Fruit fly (Drosophila melanogaster) whole organism, embryonic: ENCODE data around the gene cold.
A peak's percentile ranks its signal among the peaks of the same experiment; 100 is the strongest.

Source experiments
- CG10209 ChIP-seq: fragments of 200-800 bp; sonication (Bioruptor generic); optimal IDR thresholded peaks from 3 replicates; lab custom pipeline; 2017; ENCODE audit warnings: missing biosample characterization, mild to moderate bottlenecking, missing genetic modification characterization, missing genetic modification reagents
- CG10366 ChIP-seq: fragments of 200-800 bp; sonication (Bioruptor generic); IDR thresholded peaks from 2 replicates; pipeline ENCODE4 v1.3.6; 2022; ENCODE audit warnings: missing biosample characterization, missing genetic modification characterization
- CG11456 ChIP-seq: fragments of 200-800 bp; sonication (Bioruptor generic); IDR thresholded peaks from 3 replicates; pipeline ENCODE4 v1.3.6; 2022; ENCODE audit warnings: missing biosample characterization, missing genetic modification characterization
- CG11696 ChIP-seq: fragments of 200-800 bp; sonication (Bioruptor generic); IDR thresholded peaks from 2 replicates; pipeline ENCODE4 v1.3.6; 2022; ENCODE audit warnings: missing biosample characterization, missing genetic modification characterization
- CG13123 ChIP-seq: fragments of 200-800 bp; sonication (Bioruptor generic); optimal IDR thresholded peaks from 2 replicates; lab custom pipeline; 2016; ENCODE audit warnings: missing biosample characterization, missing genetic modification characterization
- CG14965 ChIP-seq: fragments of 200-800 bp; sonication (Bioruptor generic); optimal IDR thresholded peaks from 2 replicates; lab custom pipeline; 2016; ENCODE audit warnings: missing biosample characterization, missing genetic modification characterization, borderline replicate concordance
- CG1602 ChIP-seq: fragments of 200-800 bp; sonication (Bioruptor generic); optimal IDR thresholded peaks from 3 replicates; lab custom pipeline; 2016; ENCODE audit warnings: missing biosample characterization, missing genetic modification characterization
- CG16863 ChIP-seq: fragments of 200-800 bp; sonication (Bioruptor generic); optimal IDR thresholded peaks from 3 replicates; lab custom pipeline; 2016; ENCODE audit warnings: missing biosample characterization, missing genetic modification characterization
- CG18262 ChIP-seq: fragments of 200-800 bp; optimal IDR thresholded peaks from 3 replicates; lab custom pipeline; 2019; ENCODE audit warnings: missing biosample characterization, mild to moderate bottlenecking, missing genetic modification characterization, moderate library complexity
- CG2712 ChIP-seq: fragments of 200-800 bp; optimal IDR thresholded peaks from 3 replicates; lab custom pipeline; 2019; ENCODE audit warnings: missing biosample characterization, mild to moderate bottlenecking, missing genetic modification characterization, moderate library complexity
- CG2875 ChIP-seq: fragments of 200-800 bp; sonication (Bioruptor generic); optimal IDR thresholded peaks from 2 replicates; lab custom pipeline; 2017; ENCODE audit warnings: missing biosample characterization, mild to moderate bottlenecking, missing genetic modification characterization, missing genetic modification reagents
- CG3847 ChIP-seq: fragments of 200-800 bp; sonication (Bioruptor generic); IDR thresholded peaks from 2 replicates; pipeline ENCODE4 v1.3.6; 2022; ENCODE audit warnings: missing biosample characterization, missing genetic modification characterization
- CG43689 ChIP-seq: fragments of 200-800 bp; sonication (Bioruptor generic); IDR thresholded peaks from 2 replicates; pipeline ENCODE4 v1.3.6; 2022; ENCODE audit warnings: missing biosample characterization, missing genetic modification characterization
- CG4617 ChIP-seq: fragments of 200-800 bp; sonication (Bioruptor generic); optimal IDR thresholded peaks from 3 replicates; lab custom pipeline; 2016; ENCODE audit warnings: missing biosample characterization, missing genetic modification characterization, borderline replicate concordance
- CG4730 ChIP-seq: fragments of 200-800 bp; sonication (Bioruptor generic); IDR thresholded peaks from 2 replicates; pipeline ENCODE4 v1.3.6; 2022; ENCODE audit warnings: missing biosample characterization, missing genetic modification characterization
- CG5953 ChIP-seq: fragments of 200-800 bp; sonication (Bioruptor generic); IDR thresholded peaks from 2 replicates; pipeline ENCODE4 v1.3.6; 2022; ENCODE audit warnings: missing biosample characterization, missing genetic modification characterization
- CG6254 ChIP-seq: fragments of 200-800 bp; sonication (Bioruptor generic); optimal IDR thresholded peaks from 3 replicates; lab custom pipeline; 2017; ENCODE audit warnings: mild to moderate bottlenecking, missing biosample characterization, missing genetic modification reagents, missing genetic modification characterization
- CG6683 ChIP-seq: fragments of 200-800 bp; sonication (Bioruptor generic); optimal IDR thresholded peaks from 2 replicates; lab custom pipeline; 2017; ENCODE audit warnings: missing biosample characterization, mild to moderate bottlenecking, missing genetic modification characterization, missing genetic modification reagents
- CG7556 ChIP-seq: fragments of 200-800 bp; sonication (Bioruptor generic); optimal IDR thresholded peaks from 2 replicates; lab custom pipeline; 2017; ENCODE audit warnings: missing biosample characterization, mild to moderate bottlenecking, missing genetic modification characterization
- CG7928 ChIP-seq: fragments of 200-800 bp; sonication (Bioruptor generic); optimal IDR thresholded peaks from 2 replicates; lab custom pipeline; 2017; ENCODE audit warnings: missing biosample characterization, mild to moderate bottlenecking, missing genetic modification characterization
- CG8290 ChIP-seq, 3 experiments: fragments of 200-800 bp; sonication (Bioruptor generic); optimal IDR thresholded peaks; 2 replicates each; lab custom pipeline; 2016 to 2019; ENCODE audit warnings: missing biosample characterization in 3 of 3, missing genetic modification characterization in 3 of 3, mild to moderate bottlenecking in 2 of 3, moderate library complexity in 1 of 3
- CTCF ChIP-seq: fragments of 200-800 bp; sonication (Bioruptor generic); optimal IDR thresholded peaks from 2 replicates; lab custom pipeline; 2017; ENCODE audit warnings: missing biosample characterization, mild to moderate bottlenecking, missing genetic modification characterization, moderate library complexity
- Eip74EF ChIP-seq, 2 experiments: fragments of 200-800 bp in 1 of 2; fragments of >200 bp in 1 of 2; sonication (Bioruptor generic) in 1 of 2; optimal IDR thresholded peaks; 2 replicates each; lab custom pipeline; 2017 to 2019; ENCODE audit warnings: missing biosample characterization in 2 of 2, missing genetic modification characterization in 2 of 2, mild to moderate bottlenecking in 1 of 2, moderate library complexity in 1 of 2
- Ets65A ChIP-seq: fragments of 200-800 bp; sonication (Bioruptor generic); peaks from one replicate; lab custom pipeline; 2016; ENCODE audit warnings: missing biosample characterization, missing genetic modification characterization
- Fer1 ChIP-seq: fragments of 200-800 bp; sonication (Bioruptor generic); optimal IDR thresholded peaks from 2 replicates; lab custom pipeline; 2017; ENCODE audit warnings: missing biosample characterization, mild to moderate bottlenecking, missing genetic modification characterization
- HmgD ChIP-seq: fragments of 200-800 bp; sonication (Bioruptor generic); optimal IDR thresholded peaks from 3 replicates; lab custom pipeline; 2016; ENCODE audit warnings: missing biosample characterization, missing genetic modification characterization
- Hr39 ChIP-seq: fragments of >200 bp; optimal IDR thresholded peaks from 2 replicates; lab custom pipeline; 2017
- MESR4 ChIP-seq: fragments of 200-800 bp; sonication (Bioruptor generic); optimal IDR thresholded peaks from 2 replicates; lab custom pipeline; 2018; ENCODE audit warnings: missing biosample characterization, mild to moderate bottlenecking, missing genetic modification characterization, moderate library complexity
- Mes4 ChIP-seq: fragments of 200-800 bp; sonication (Bioruptor generic); optimal IDR thresholded peaks from 2 replicates; lab custom pipeline; 2016; ENCODE audit warnings: missing biosample characterization, missing genetic modification characterization
- Pdp1 ChIP-seq, 2 experiments: fragments of 200-800 bp; sonication (Bioruptor generic); optimal IDR thresholded peaks; 3 replicates each; lab custom pipeline; 2016; ENCODE audit warnings: missing biosample characterization in 2 of 2, missing genetic modification characterization in 2 of 2, mild to moderate bottlenecking in 1 of 2, moderate library complexity in 1 of 2
- Spps ChIP-seq: fragments of 200-800 bp; sonication (Bioruptor generic); optimal IDR thresholded peaks from 2 replicates; lab custom pipeline; 2018; ENCODE audit warnings: missing biosample characterization, mild to moderate bottlenecking, missing genetic modification characterization
- Ssrp ChIP-seq: fragments of 200-800 bp; sonication (Bioruptor generic); optimal IDR thresholded peaks from 2 replicates; lab custom pipeline; 2018; ENCODE audit warnings: missing biosample characterization, mild to moderate bottlenecking, missing genetic modification characterization, moderate library complexity
- ap ChIP-seq: fragments of 200-800 bp; sonication (Bioruptor generic); IDR thresholded peaks from 2 replicates; pipeline ENCODE4 v1.3.6; 2022; ENCODE audit warnings: missing biosample characterization, missing genetic modification characterization
- bcd ChIP-seq: fragments of 200-800 bp; sonication (Bioruptor generic); optimal IDR thresholded peaks from 2 replicates; lab custom pipeline; 2017; ENCODE audit warnings: missing biosample characterization, mild to moderate bottlenecking, missing genetic modification characterization
- dati ChIP-seq: fragments of 200-800 bp; sonication (Bioruptor generic); IDR thresholded peaks from 2 replicates; pipeline ENCODE4 v1.3.6; 2022; ENCODE audit warnings: missing biosample characterization, missing genetic modification characterization
- ewg ChIP-seq: fragments of 200-800 bp; sonication (Bioruptor generic); optimal IDR thresholded peaks from 3 replicates; lab custom pipeline; 2017; ENCODE audit warnings: mild to moderate bottlenecking, missing biosample characterization, missing genetic modification reagents, missing genetic modification characterization
- fd96Cb ChIP-seq: fragments of 200-800 bp; sonication (Bioruptor generic); optimal IDR thresholded peaks from 2 replicates; lab custom pipeline; 2018; ENCODE audit warnings: missing biosample characterization, mild to moderate bottlenecking, missing genetic modification characterization, moderate library complexity
- hth ChIP-seq: fragments of >200 bp; optimal IDR thresholded peaks from 2 replicates; lab custom pipeline; 2017; ENCODE audit warnings: inconsistent platforms
- ind ChIP-seq: fragments of 200-800 bp; sonication (Bioruptor generic); optimal IDR thresholded peaks from 3 replicates; lab custom pipeline; 2016; ENCODE audit warnings: missing biosample characterization, missing genetic modification characterization
- jigr1 ChIP-seq: fragments of 200-800 bp; sonication (Bioruptor generic); IDR thresholded peaks from 3 replicates; pipeline ENCODE4 v1.3.6; 2022; ENCODE audit warnings: missing biosample characterization, missing genetic modification characterization
- org-1 ChIP-seq: fragments of 200-800 bp; sonication (Bioruptor generic); optimal IDR thresholded peaks from 2 replicates; lab custom pipeline; 2017; ENCODE audit warnings: missing biosample characterization, missing genetic modification characterization
- pan ChIP-seq, 4 experiments: fragments of >200 bp in 3 of 4; fragments of 200-800 bp in 1 of 4; sonication (Bioruptor generic) in 1 of 4; optimal IDR thresholded peaks in 3 of 4; IDR thresholded peaks in 1 of 4; 2 replicates each; pipeline versions ENCODE4 v1.3.6 to Lab custom; 2017 to 2022; ENCODE audit warnings: missing biosample characterization in 2 of 4, missing genetic modification characterization in 2 of 4, mixed read lengths in 1 of 4
- ranshi ChIP-seq: fragments of 200-800 bp; sonication (Bioruptor generic); IDR thresholded peaks from 2 replicates; pipeline ENCODE4 v1.3.6; 2022; ENCODE audit warnings: missing biosample characterization, missing genetic modification characterization
- sc ChIP-seq, 3 experiments: fragments of >200 bp in 2 of 3; fragments of 200-800 bp in 1 of 3; sonication (Bioruptor generic) in 1 of 3; optimal IDR thresholded peaks; 2 replicates in 2 of 3; 3 replicates in 1 of 3; lab custom pipeline; 2017; ENCODE audit warnings: mild to moderate bottlenecking in 1 of 3, missing biosample characterization in 1 of 3, missing genetic modification characterization in 1 of 3, missing genetic modification reagents in 1 of 3
- tin ChIP-seq: fragments of 200-800 bp; sonication (Bioruptor generic); optimal IDR thresholded peaks from 3 replicates; lab custom pipeline; 2016; ENCODE audit warnings: missing biosample characterization, missing genetic modification characterization
- trh ChIP-seq: fragments of 200-800 bp; sonication (Bioruptor generic); optimal IDR thresholded peaks from 2 replicates; lab custom pipeline; 2016; ENCODE audit warnings: missing biosample characterization, missing genetic modification characterization
- tup ChIP-seq: fragments of 200-800 bp; sonication (Bioruptor generic); optimal IDR thresholded peaks from 2 replicates; lab custom pipeline; 2016; ENCODE audit warnings: missing biosample characterization, mild to moderate bottlenecking, missing genetic modification characterization, moderate library complexity
- zen ChIP-seq: fragments of 200-800 bp; sonication (Bioruptor generic); optimal IDR thresholded peaks from 3 replicates; lab custom pipeline; 2018; ENCODE audit warnings: missing biosample characterization, mild to moderate bottlenecking, missing genetic modification characterization, moderate library complexity
- zf30C ChIP-seq: fragments of 200-800 bp; sonication (Bioruptor generic); optimal IDR thresholded peaks from 3 replicates; lab custom pipeline; 2018; ENCODE audit warnings: missing biosample characterization, mild to moderate bottlenecking, missing genetic modification characterization

Gene cold

dm6 chr2L:540572-541210, 33.4 kb upstream of the cold start (continued):
- TF ChIP-seq CG10209 (GFP tag; lab: Kevin White, UChicago) (no peak), CG43689 (GFP tag; lab: Robert Waterston, UW) (no peak), CG6254 (peak; percentile 1), CG14965 (GFP tag; lab: Kevin White, UChicago) (no peak), CG7556 (GFP tag; lab: Kevin White, UChicago) (no peak), CG4730 (no peak), Mes4 (GFP tag; lab: Kevin White, UChicago) (peak; percentile 21), CG18262 (peak; percentile 43), pan (optimal IDR thresholded peaks at IDR 0.05; lab: Kevin White, UChicago) (no peak), pan (GFP tag; optimal IDR thresholded peaks at IDR 0.05 in 1 of 2, IDR thresholded peaks at IDR 0.05 in 1 of 2) (no peak), ap (GFP tag; lab: Robert Waterston, UW) (no peak), zf30C (GFP tag; lab: Kevin White, UChicago) (peak; percentile 56), CG5953 (GFP tag; lab: Robert Waterston, UW) (no peak), MESR4 (peak; percentile 31), tup (no peak), hth (lab: Kevin White, UChicago) (no peak), CTCF (GFP tag; lab: Kevin White, UChicago) (peak; percentile 57), Hr39 (no peak), ranshi (GFP tag; lab: Robert Waterston, UW) (no peak), CG4617 (GFP tag; lab: Kevin White, UChicago) (no peak), CG11696 (GFP tag; lab: Robert Waterston, UW) (no peak), Pdp1 (GFP tag; optimal IDR thresholded peaks at IDR 0.05; lab: Kevin White, UChicago) (peak in 1 of 2 experiments; percentile 8), zen (tag; lab: Kevin White, UChicago) (no peak), org-1 (no peak), CG1602 (GFP tag; lab: Kevin White, UChicago) (no peak), jigr1 (GFP tag; lab: Robert Waterston, UW) (no peak), trh (GFP tag; lab: Kevin White, UChicago) (no peak), CG10366 (GFP tag; lab: Robert Waterston, UW) (no peak), CG3847 (GFP tag; lab: Robert Waterston, UW) (peak; percentile 89), tin (no peak), Ets65A (GFP tag; lab: Kevin White, UChicago) (peak; percentile 62), Eip74EF (GFP tag; optimal IDR thresholded peaks at IDR 0.05; lab: Kevin White, UChicago) (peak in 1 of 2 experiments; percentile 54), Spps (tag; lab: Kevin White, UChicago) (peak; percentile 33), HmgD (peak; percentile 41), CG6683 (GFP tag; lab: Kevin White, UChicago) (no peak), CG2875 (GFP tag; lab: Kevin White, UChicago) (no peak), CG13123 (GFP tag; lab: Kevin White, UChicago) (no peak), fd96Cb (no peak), bcd (GFP tag; lab: Kevin White, UChicago) (no peak), sc (optimal IDR thresholded peaks at IDR 0.05; lab: Kevin White, UChicago) (no peak), sc (GFP tag; optimal IDR thresholded peaks at IDR 0.05; lab: Kevin White, UChicago) (no peak), Ssrp (tag; lab: Kevin White, UChicago) (no peak), CG8290 (GFP tag; optimal IDR thresholded peaks at IDR 0.05; lab: Kevin White, UChicago) (peak; percentile 92), CG8290 (tag; optimal IDR thresholded peaks at IDR 0.05; lab: Kevin White, UChicago) (peak; percentile 76 to 92), CG16863 (GFP tag; lab: Kevin White, UChicago) (no peak), ewg (GFP tag; lab: Kevin White, UChicago) (no peak), dati (no peak), ind (no peak), CG7928 (peak; percentile 9), Fer1 (peak; percentile 6), CG11456 (GFP tag; lab: Robert Waterston, UW) (peak; percentile 19; the same call in 1 of the 3 replicates), CG2712 (tag; lab: Kevin White, UChicago) (peak; percentile 55)
